Fruit fly (Drosophila melanogaster): ENCODE data around the gene Tsp29Fa.

DNA sequence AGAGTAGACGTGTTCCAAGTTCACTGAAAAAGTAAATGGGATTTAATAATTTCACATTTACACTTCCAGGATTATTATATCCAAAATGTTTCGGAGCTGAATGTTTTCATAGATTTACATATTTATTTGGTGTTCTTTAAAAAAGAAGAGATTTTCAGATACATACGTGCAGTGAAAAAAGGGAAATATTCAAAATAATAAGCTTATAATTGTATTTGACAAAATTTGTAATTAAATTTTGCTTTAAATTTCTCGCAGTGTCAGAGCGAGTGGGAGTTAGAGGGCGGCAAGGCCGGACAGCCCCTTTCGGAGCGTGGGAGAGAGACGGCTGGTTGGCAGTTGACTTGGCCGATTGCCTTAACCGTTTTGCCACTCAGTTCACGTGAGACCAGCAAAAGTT lies 3.2 kb downstream of the Tsp29Fa start, which contains the start of gene Tsp29Fb:
- TF ChIP-seq CG14655 (GFP tag; optimal IDR thresholded peaks at IDR 0.05), result no peak
- peak; percentile 18 for TF ChIP-seq Pif1B (GFP tag; optimal IDR thresholded peaks at IDR 0.05)
- no peak for TF ChIP-seq CG17806 (tag; optimal IDR thresholded peaks at IDR 0.05)
- TF ChIP-seq CG34367 (tag; optimal IDR thresholded peaks at IDR 0.05), result no peak
- TF ChIP-seq D1 (tag; optimal IDR thresholded peaks at IDR 0.05), result no peak
- no peak for TF ChIP-seq CG13204 (GFP tag; optimal IDR thresholded peaks at IDR 0.05)
